Worm (Caenorhabditis elegans) whole organism, young adult: Measurements from ENCODE around the gene C06A12.3.

ENCODE experiments used
- B0035.1 ChIP-seq: sonication (generic microtip); optimal IDR thresholded peaks from 2 replicates; lab custom pipeline; 2016; ENCODE audit warnings: missing genetic modification characterization, mild to moderate bottlenecking, missing compliant biosample characterization, missing genotype, missing genetic modification reagents
- F23B12.7 ChIP-seq: sonication (generic microtip); optimal IDR thresholded peaks from 2 replicates; lab custom pipeline; 2017; ENCODE audit warnings: missing genetic modification characterization, mild to moderate bottlenecking, missing compliant biosample characterization, antibody characterized with exemption, moderate library complexity; ENCODE audit not compliant: insufficient read depth
- T07F8.4 ChIP-seq: sonication (generic microtip); optimal IDR thresholded peaks from 2 replicates; lab custom pipeline; 2016; ENCODE audit warnings: mild to moderate bottlenecking, missing genetic modification characterization, moderate library complexity, missing compliant biosample characterization
- Y56A3A.18 ChIP-seq: fragments of 200-800 bp; sonication (Bioruptor generic); IDR thresholded peaks from 2 replicates; pipeline ENCODE4 v1.3.6; 2022; ENCODE audit warnings: missing genetic modification reagents, missing genetic modification characterization, missing compliant biosample characterization
- Y79H2A.3 ChIP-seq: fragments of 200-800 bp; sonication (Bioruptor generic); conservative IDR thresholded peaks from 2 replicates; pipeline ENCODE4 v1.3.6; 2022; ENCODE audit warnings: missing genetic modification reagents, missing genetic modification characterization, missing compliant biosample characterization
- ZK185.1 ChIP-seq: sonication (generic microtip); optimal IDR thresholded peaks from 2 replicates; lab custom pipeline; 2016; ENCODE audit warnings: mild to moderate bottlenecking, missing genetic modification characterization, missing compliant biosample characterization; ENCODE audit not compliant: poor library complexity, severe bottlenecking
- akir-1 ChIP-seq: fragments of 200-800 bp; sonication (Bioruptor generic); optimal IDR thresholded peaks from 2 replicates; lab custom pipeline; 2018; ENCODE audit warnings: mild to moderate bottlenecking, missing genetic modification characterization, moderate library complexity, missing compliant biosample characterization
- aptf-3 ChIP-seq: fragments of 200-800 bp; sonication (Bioruptor generic); IDR thresholded peaks from 2 replicates; pipeline ENCODE4 v1.3.6; 2022; ENCODE audit warnings: missing genetic modification characterization, missing compliant biosample characterization
- atf-7 ChIP-seq: sonication (generic microtip); optimal IDR thresholded peaks from 2 replicates; lab custom pipeline; 2017; ENCODE audit warnings: mild to moderate bottlenecking, missing genetic modification characterization, missing compliant biosample characterization
- athp-1 ChIP-seq: sonication (generic microtip); optimal IDR thresholded peaks from 2 replicates; lab custom pipeline; 2017; ENCODE audit warnings: mild to moderate bottlenecking, missing genetic modification characterization, missing compliant biosample characterization
- bed-2 ChIP-seq: fragments of 200-800 bp; sonication (Bioruptor generic); IDR thresholded peaks from 2 replicates; pipeline ENCODE4 v1.3.6; 2022; ENCODE audit warnings: missing genetic modification reagents, missing genetic modification characterization, missing compliant biosample characterization
- ceh-58 ChIP-seq: fragments of 200-800 bp; sonication (Bioruptor generic); IDR thresholded peaks from 2 replicates; pipeline ENCODE4 v1.3.6; 2022; ENCODE audit warnings: missing genetic modification characterization, missing compliant biosample characterization
- ceh-91 ChIP-seq: fragments of 200-800 bp; sonication (Bioruptor generic); IDR thresholded peaks from 2 replicates; pipeline ENCODE4 v1.3.6; 2022; ENCODE audit warnings: missing genetic modification reagents, missing genetic modification characterization, missing compliant biosample characterization
- die-1 ChIP-seq: sonication (generic microtip); optimal IDR thresholded peaks from 2 replicates; lab custom pipeline; 2016; ENCODE audit warnings: missing genotype, mild to moderate bottlenecking, missing genetic modification characterization, missing compliant biosample characterization
- dox-1 ChIP-seq: fragments of 200-800 bp; sonication (Bioruptor generic); IDR thresholded peaks from 2 replicates; pipeline ENCODE4 v1.3.6; 2022; ENCODE audit warnings: missing genetic modification reagents, missing genetic modification characterization, missing compliant biosample characterization
- egrh-3 ChIP-seq: fragments of 200-800 bp; sonication (Bioruptor generic); IDR thresholded peaks from 2 replicates; pipeline ENCODE4 v1.3.6; 2022; ENCODE audit warnings: missing genetic modification reagents, missing genetic modification characterization, missing compliant biosample characterization
- ets-4 ChIP-seq: fragments of 200-800 bp; sonication (Bioruptor generic); optimal IDR thresholded peaks from 2 replicates; lab custom pipeline; 2018; ENCODE audit warnings: mild to moderate bottlenecking, missing genetic modification characterization, missing compliant biosample characterization
- fkh-3 ChIP-seq: sonication (generic microtip); optimal IDR thresholded peaks from 2 replicates; lab custom pipeline; 2016; ENCODE audit warnings: mild to moderate bottlenecking, missing genetic modification characterization, missing compliant biosample characterization
- hlh-26 ChIP-seq: fragments of 200-800 bp; sonication (Bioruptor generic); conservative IDR thresholded peaks from 2 replicates; pipeline ENCODE4 v1.3.6; 2022; ENCODE audit warnings: missing genetic modification reagents, missing genetic modification characterization, missing compliant biosample characterization
- hsf-1 ChIP-seq: fragments of 200-800 bp; sonication (Bioruptor generic); IDR thresholded peaks from 2 replicates; pipeline ENCODE4 v1.3.6; 2022; ENCODE audit warnings: missing genetic modification reagents, missing genetic modification characterization, missing compliant biosample characterization
- let-607 ChIP-seq, 2 experiments: fragments of 200-800 bp in 1 of 2; sonication (Bioruptor generic) in 1 of 2; sonication (generic microtip) in 1 of 2; optimal IDR thresholded peaks; 2 replicates each; lab custom pipeline; 2016 to 2018; ENCODE audit warnings: mild to moderate bottlenecking in 2 of 2, missing compliant biosample characterization in 2 of 2, missing genetic modification characterization in 2 of 2, moderate library complexity in 2 of 2, missing genotype in 1 of 2
- lin-26 ChIP-seq: fragments of 200-800 bp; sonication (Bioruptor generic); IDR thresholded peaks from 2 replicates; pipeline ENCODE4 v1.3.6; 2022; ENCODE audit warnings: missing genetic modification reagents, missing genetic modification characterization, missing compliant biosample characterization
- lin-40 ChIP-seq: sonication (generic microtip); optimal IDR thresholded peaks from 2 replicates; lab custom pipeline; 2016; ENCODE audit warnings: missing genetic modification characterization, mild to moderate bottlenecking, missing compliant biosample characterization, missing genotype, missing genetic modification reagents
- lsy-27 ChIP-seq: sonication (generic microtip); optimal IDR thresholded peaks from 2 replicates; lab custom pipeline; 2017; ENCODE audit warnings: missing genetic modification characterization, mild to moderate bottlenecking, missing compliant biosample characterization, antibody characterized with exemption, missing genotype, borderline replicate concordance; ENCODE audit not compliant: insufficient read depth
- nhr-80 ChIP-seq: sonication (generic microtip); optimal IDR thresholded peaks from 2 replicates; lab custom pipeline; 2016; ENCODE audit warnings: missing genetic modification characterization, missing compliant biosample characterization
- nhr-90 ChIP-seq: sonication (generic microtip); optimal IDR thresholded peaks from 2 replicates; lab custom pipeline; 2016; ENCODE audit warnings: missing genotype, mild to moderate bottlenecking, missing genetic modification characterization, missing compliant biosample characterization
- rcor-1 ChIP-seq: fragments of 200-800 bp; sonication (Bioruptor generic); IDR thresholded peaks from 2 replicates; pipeline ENCODE4 v1.3.6; 2022; ENCODE audit warnings: missing genetic modification reagents, missing genetic modification characterization, missing compliant biosample characterization
- rpc-1 ChIP-seq, 2 experiments: fragments of 150-350 bp in 1 of 2; sonication (generic microtip) in 1 of 2; optimal IDR thresholded peaks; 2 replicates each; lab custom pipeline; 2014 to 2018; ENCODE audit warnings: missing biosample characterization in 1 of 2, missing genetic modification characterization in 1 of 2, missing genetic modification reagents in 1 of 2, missing genotype in 1 of 2
- tbp1 ChIP-seq: fragments of 200-800 bp; sonication (Bioruptor generic); optimal IDR thresholded peaks from 2 replicates; lab custom pipeline; 2018; ENCODE audit warnings: mild to moderate bottlenecking, missing genetic modification characterization, missing compliant biosample characterization
- tbx-9 ChIP-seq: sonication (generic microtip); optimal IDR thresholded peaks from 2 replicates; lab custom pipeline; 2016; ENCODE audit warnings: borderline replicate concordance, missing genetic modification characterization, inconsistent platforms, missing compliant biosample characterization
- ztf-22 ChIP-seq: fragments of 200-800 bp; sonication (Bioruptor generic); optimal IDR thresholded peaks from 2 replicates; lab custom pipeline; 2018; ENCODE audit warnings: mild to moderate bottlenecking, missing genetic modification characterization, moderate library complexity, missing compliant biosample characterization
- ztf-26 ChIP-seq: sonication (generic microtip); optimal IDR thresholded peaks from 2 replicates; lab custom pipeline; 2017; ENCODE audit warnings: missing genetic modification characterization, missing compliant biosample characterization
- ztf-28 ChIP-seq: fragments of 200-800 bp; sonication (Bioruptor generic); IDR thresholded peaks from 2 replicates; pipeline ENCODE4 v1.3.6; 2022; ENCODE audit warnings: missing genetic modification reagents, missing genetic modification characterization, missing compliant biosample characterization
- ztf-3 ChIP-seq: fragments of 200-800 bp; sonication (Bioruptor generic); optimal IDR thresholded peaks from 2 replicates; lab custom pipeline; 2018; ENCODE audit warnings: mild to moderate bottlenecking, missing genetic modification characterization, missing compliant biosample characterization
- ztf-6 ChIP-seq: fragments of 200-800 bp; sonication (Bioruptor generic); IDR thresholded peaks from 2 replicates; pipeline ENCODE4 v1.3.6; 2022; ENCODE audit warnings: missing genetic modification reagents, missing genetic modification characterization, missing compliant biosample characterization

Gene C06A12.3

DNA sequence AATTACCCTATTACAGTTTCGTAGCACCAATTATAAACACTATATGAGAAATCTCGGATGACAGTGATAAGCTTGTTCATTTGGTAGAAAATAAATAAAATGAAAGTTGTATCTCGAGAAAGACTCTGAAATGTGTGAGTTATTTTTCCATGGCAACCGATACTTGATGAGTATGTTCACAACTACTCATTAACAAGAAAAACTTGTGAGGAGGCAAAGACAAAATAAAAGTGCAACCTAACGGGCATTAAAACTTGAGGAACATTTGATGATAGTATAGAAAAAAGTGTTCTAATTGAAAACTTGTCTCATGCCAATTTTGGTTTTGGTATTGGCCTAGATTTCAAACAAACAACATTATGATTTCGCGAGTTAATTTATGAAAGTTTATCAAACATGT is 9.0 kb downstream of the C06A12.3 start, which contains the start of gene gcy-27:
gcy-27 (minus strand) TSS at position 101 of the 400 bp plus-strand sequence.
- no peak for TF ChIP-seq ztf-26 (tag; lab: Kevin White, UChicago)
- TF ChIP-seq ceh-91 (GFP tag; lab: Robert Waterston, UW): no peak
- no peak for TF ChIP-seq ztf-3 (GFP tag; lab: Kevin White, UChicago)
- no peak for TF ChIP-seq ztf-22 (GFP tag; lab: Kevin White, UChicago)
- no peak for TF ChIP-seq athp-1
- TF ChIP-seq Y56A3A.18 (GFP tag; lab: Robert Waterston, UW): no peak
- TF ChIP-seq B0035.1 (tag; lab: Kevin White, UChicago): no peak
- TF ChIP-seq hlh-26 (GFP tag; lab: Robert Waterston, UW): no peak
- no peak for TF ChIP-seq nhr-80 (tag; lab: Kevin White, UChicago)
- no peak for TF ChIP-seq bed-2 (GFP tag; lab: Robert Waterston, UW)
- no peak for TF ChIP-seq lin-40

ce11 chrIV:17437038-17437437 is 9.5 kb downstream of the C06A12.3 start, which contains the start of gene C06A12.8:
C06A12.8 (plus strand) TSS chrIV:17437338.
- TF ChIP-seq ZK185.1 (tag; lab: Kevin White, UChicago) (no peak), lsy-27 (no peak), ceh-58 (GFP tag; lab: Robert Waterston, UW) (no peak), egrh-3 (no peak), Y56A3A.18 (GFP tag; lab: Robert Waterston, UW) (no peak), lin-26 (GFP tag; lab: Robert Waterston, UW) (no peak), tbx-9 (tag; lab: Kevin White, UChicago) (no peak), aptf-3 (no peak), Y79H2A.3 (GFP tag; lab: Robert Waterston, UW) (no peak), ztf-28 (GFP tag; lab: Robert Waterston, UW) (no peak)

- TF ChIP-seq let-607 (tag; optimal IDR thresholded peaks at IDR 0.05; lab: Kevin White, UChicago): no peak
- no peak for TF ChIP-seq atf-7 (tag; lab: Kevin White, UChicago)
- TF ChIP-seq hsf-1 (GFP tag; lab: Robert Waterston, UW): no peak
- no peak for TF ChIP-seq ztf-6 (GFP tag; lab: Robert Waterston, UW)
- no peak for TF ChIP-seq rpc-1 (optimal IDR thresholded peaks at IDR 0.05; lab: Kevin White, UChicago)
- TF ChIP-seq rpc-1 (tag; optimal IDR thresholded peaks at IDR 0.05; lab: Kevin White, UChicago): no peak
- TF ChIP-seq T07F8.4 (tag; lab: Kevin White, UChicago): no peak
- no peak for TF ChIP-seq nhr-90 (tag; lab: Kevin White, UChicago)
- TF ChIP-seq rcor-1 (GFP tag; lab: Robert Waterston, UW): no peak
- TF ChIP-seq tbp1 (GFP tag; lab: Kevin White, UChicago): no peak
- no peak for TF ChIP-seq fkh-3 (tag; lab: Kevin White, UChicago)
- TF ChIP-seq ets-4: no peak
- no peak for TF ChIP-seq F23B12.7 (tag; lab: Kevin White, UChicago)
- no peak for TF ChIP-seq dox-1
- TF ChIP-seq die-1 (tag; lab: Kevin White, UChicago): no peak
- TF ChIP-seq akir-1: no peak
- TF ChIP-seq ztf-28 (GFP tag; lab: Robert Waterston, UW): no peak
These were observed 12.5 kb downstream of the C06A12.3 start, which contains the start of gene C06A12.19 for ce11 chrIV:17440001-17440400. C06A12.19 (minus strand) TSS chrIV:17440101.
